Worm (Caenorhabditis elegans): ENCODE data around the gene F13A2.4.

- TF ChIP-seq nhr-67 (tag; optimal IDR thresholded peaks at IDR 0.05) (no peak), ama-1 (optimal IDR thresholded peaks at IDR 0.05) (no peak), pqm-1 (tag; optimal IDR thresholded peaks at IDR 0.05) (no peak)
Observed at ce11 chrV:4437215-4437614, 37.2 kb upstream of the F13A2.4 start.
